Fruit fly (Drosophila melanogaster): ENCODE results near the gene CG46320.

Gene CG46320

DNA sequence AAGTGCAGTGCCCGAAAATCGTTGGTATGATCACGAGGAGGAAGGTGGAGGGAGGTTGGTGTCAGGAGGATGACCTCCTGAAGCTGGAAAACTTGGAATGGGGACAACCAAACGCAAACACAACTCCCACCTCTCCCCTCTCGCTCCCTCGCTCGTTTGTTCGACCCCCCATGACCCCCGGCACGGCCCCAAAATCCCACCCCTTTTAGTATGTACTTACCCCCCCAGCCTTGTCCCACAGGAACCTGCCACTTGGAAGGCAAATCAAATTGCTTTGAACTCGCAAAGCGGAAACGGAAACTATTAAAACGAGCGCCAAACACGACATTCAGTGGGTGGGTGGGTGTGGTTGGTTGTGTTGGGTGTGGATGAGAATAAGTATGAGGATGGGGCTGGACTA is 67.7 kb downstream of the CG46320 start:
- no peak for TF ChIP-seq rgr (GFP tag; optimal IDR thresholded peaks at IDR 0.05)
- TF ChIP-seq sv (GFP tag; optimal IDR thresholded peaks at IDR 0.05) = no peak
- no peak for TF ChIP-seq jim (GFP tag; optimal IDR thresholded peaks at IDR 0.05)
- TF ChIP-seq brk (GFP tag; optimal IDR thresholded peaks at IDR 0.05) = no peak

DNA sequence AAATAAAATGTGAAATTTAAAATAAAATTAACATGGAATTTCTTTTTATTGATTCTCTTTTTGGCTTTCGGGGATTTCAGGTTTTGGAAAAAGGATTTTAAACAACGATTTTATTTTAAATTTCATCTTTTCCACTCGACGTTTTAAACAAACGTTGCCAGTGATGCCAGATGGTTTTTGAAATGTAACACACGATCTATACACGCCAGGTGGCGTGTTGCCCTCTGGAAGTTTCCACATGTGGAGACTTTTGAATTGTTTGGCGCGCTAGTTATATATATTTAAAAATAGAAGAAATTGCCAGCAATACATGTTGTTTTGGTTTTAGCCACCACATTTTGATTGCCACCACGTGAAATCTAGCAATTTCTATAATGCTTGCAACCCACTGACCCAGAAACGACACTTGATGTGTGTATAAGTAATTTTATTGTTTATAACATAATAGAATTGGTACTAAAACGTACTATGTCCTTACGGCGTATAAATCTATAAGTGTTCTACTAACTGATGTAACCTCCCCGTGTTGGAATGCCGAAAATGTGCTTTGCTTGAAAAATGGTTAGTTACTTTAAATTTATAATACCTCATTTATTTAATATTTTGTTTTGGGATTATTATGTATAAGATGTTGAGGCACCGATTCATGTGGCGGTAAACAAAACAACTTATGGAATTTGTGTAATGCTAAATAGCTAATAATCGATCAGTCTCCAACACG is 85.9 kb downstream of the CG46320 start:
- TF ChIP-seq Hr83 (GFP tag; optimal IDR thresholded peaks at IDR 0.05; ENCODE audit: poor library complexity, severe bottlenecking) (no peak), brk (GFP tag; optimal IDR thresholded peaks at IDR 0.05) (no peak), dsf (GFP tag; optimal IDR thresholded peaks at IDR 0.05; ENCODE audit: borderline replicate concordance) (no peak), sage (GFP tag; optimal IDR thresholded peaks at IDR 0.05) (peak; percentile 26), dl (GFP tag; optimal IDR thresholded peaks at IDR 0.05; ENCODE audit: insufficient read depth in 1 of 2, partially characterized antibody in 2 of 2) (no peak), lola (GFP tag; optimal IDR thresholded peaks at IDR 0.05) (no peak), N (GFP tag; optimal IDR thresholded peaks at IDR 0.05) (no peak), usp (GFP tag; optimal IDR thresholded peaks at IDR 0.05) (no peak), Myc (optimal IDR thresholded peaks at IDR 0.05) (peak; percentile 84), Vsx2 (GFP tag; optimal IDR thresholded peaks at IDR 0.05; ENCODE audit: partially characterized antibody) (no peak), Rel (GFP tag; optimal IDR thresholded peaks at IDR 0.05) (no peak), Rel (tag; optimal IDR thresholded peaks at IDR 0.05) (no peak), CrebA (GFP tag; optimal IDR thresholded peaks at IDR 0.05; ENCODE audit: borderline replicate concordance) (no peak), OdsH (GFP tag; optimal IDR thresholded peaks at IDR 0.05) (no peak), Sp1 (GFP tag; optimal IDR thresholded peaks at IDR 0.05) (no peak)

DNA sequence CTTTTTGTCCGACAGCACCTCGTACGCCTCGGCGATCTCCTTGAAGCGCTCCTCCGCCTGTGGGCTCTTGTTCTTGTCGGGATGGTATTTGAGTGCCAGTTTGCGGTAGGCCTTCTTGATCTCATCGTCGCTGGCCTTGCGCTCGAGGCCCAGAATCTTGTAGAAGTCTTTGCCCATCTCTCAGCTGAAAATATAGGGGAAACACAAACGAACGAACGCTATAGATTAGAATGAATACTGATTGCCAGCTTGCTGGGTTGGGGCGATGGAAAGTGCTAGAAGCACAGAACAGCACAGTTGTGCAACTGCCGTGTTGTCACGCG is 87.5 kb downstream of the CG46320 start:
- TF ChIP-seq N (GFP tag; optimal IDR thresholded peaks at IDR 0.05) (no peak), Rel (GFP tag; optimal IDR thresholded peaks at IDR 0.05) (no peak), Rel (tag; optimal IDR thresholded peaks at IDR 0.05) (peak; percentile 97), lola (GFP tag; optimal IDR thresholded peaks at IDR 0.05) (no peak), Vsx2 (GFP tag; optimal IDR thresholded peaks at IDR 0.05; ENCODE audit: partially characterized antibody) (no peak), CrebA (GFP tag; optimal IDR thresholded peaks at IDR 0.05; ENCODE audit: borderline replicate concordance) (no peak)

dm6 chr3L:5751740-5752579 is 88.0 kb downstream of the CG46320 start, which contains the start of gene DnaJ-1:
Gene DnaJ-1 (minus strand): TSS chr3L:5752189.
- TF ChIP-seq Dfd (GFP tag; optimal IDR thresholded peaks at IDR 0.05) (no peak), usp (GFP tag; optimal IDR thresholded peaks at IDR 0.05) (no peak), Dif (GFP tag; optimal IDR thresholded peaks at IDR 0.05; ENCODE audit: partially characterized antibody) (no peak), woc (GFP tag; optimal IDR thresholded peaks at IDR 0.05) (peak; percentile 61), rgr (GFP tag; optimal IDR thresholded peaks at IDR 0.05) (peak; percentile 51), Hr78 (GFP tag; optimal IDR thresholded peaks at IDR 0.05) (no peak), CG32264 (GFP tag; optimal IDR thresholded peaks at IDR 0.05) (peak; percentile 10), dmrt93B (GFP tag; optimal IDR thresholded peaks at IDR 0.05) (no peak), sv (GFP tag; optimal IDR thresholded peaks at IDR 0.05) (no peak), CrebA (GFP tag; optimal IDR thresholded peaks at IDR 0.05; ENCODE audit: borderline replicate concordance) (no peak), Jra (GFP tag; optimal IDR thresholded peaks at IDR 0.05) (peak; percentile 27), tai (GFP tag; optimal IDR thresholded peaks at IDR 0.05) (no peak), fru (GFP tag; optimal IDR thresholded peaks at IDR 0.05) (peak; percentile 23), CG9705 (GFP tag; optimal IDR thresholded peaks at IDR 0.05) (no peak), h (GFP tag; optimal IDR thresholded peaks at IDR 0.05) (peak; percentile 44), psq (GFP tag; optimal IDR thresholded peaks at IDR 0.05) (no peak), Myc (optimal IDR thresholded peaks at IDR 0.05) (no peak), pan (optimal IDR thresholded peaks at IDR 0.05) (no peak), Hr83 (GFP tag; optimal IDR thresholded peaks at IDR 0.05; ENCODE audit: poor library complexity, severe bottlenecking) (peak; percentile 72), OdsH (GFP tag; optimal IDR thresholded peaks at IDR 0.05) (peak; percentile 18), Mio (GFP tag; optimal IDR thresholded peaks at IDR 0.05) (no peak), HLH106 (tag; optimal IDR thresholded peaks at IDR 0.05) (peak; percentile 8), ey (GFP tag; optimal IDR thresholded peaks at IDR 0.05) (no peak), lola (GFP tag; optimal IDR thresholded peaks at IDR 0.05) (no peak), N (GFP tag; optimal IDR thresholded peaks at IDR 0.05) (no peak), Vsx2 (GFP tag; optimal IDR thresholded peaks at IDR 0.05; ENCODE audit: partially characterized antibody) (no peak), br (GFP tag; optimal IDR thresholded peaks at IDR 0.05) (peak; percentile 12), Sp1 (GFP tag; optimal IDR thresholded peaks at IDR 0.05) (peak; percentile 79), foxo (GFP tag; optimal IDR thresholded peaks at IDR 0.05) (peak in 1 of 2 experiments; percentile 37), jim (GFP tag; optimal IDR thresholded peaks at IDR 0.05) (no peak), Abd-B (GFP tag; optimal IDR thresholded peaks at IDR 0.05) (no peak), Rel (GFP tag; optimal IDR thresholded peaks at IDR 0.05) (no peak), Rel (tag; optimal IDR thresholded peaks at IDR 0.05) (no peak), brk (GFP tag; optimal IDR thresholded peaks at IDR 0.05) (no peak), Hnf4 (GFP tag; optimal IDR thresholded peaks at IDR 0.05) (no peak), GATAd (GFP tag; optimal IDR thresholded peaks at IDR 0.05) (no peak), sage (GFP tag; optimal IDR thresholded peaks at IDR 0.05) (no peak)
